Worm (Caenorhabditis elegans) whole organism, L2 larva: ENCODE data around the gene F56C3.4.
A peak's percentile ranks its signal among the peaks of the same experiment; 100 is the strongest.

ENCODE experiments used
- C34F6.9 ChIP-seq: fragments of 150-350 bp; optimal IDR thresholded peaks from 2 replicates; lab custom pipeline; 2014; ENCODE audit warnings: missing biosample characterization, missing genetic modification characterization
- F13H6.1 ChIP-seq: sonication (generic microtip); optimal IDR thresholded peaks from 2 replicates; lab custom pipeline; 2016; ENCODE audit warnings: missing genetic modification characterization, missing compliant biosample characterization
- R02D3.7 ChIP-seq: fragments of 150-350 bp; optimal IDR thresholded peaks from 2 replicates; lab custom pipeline; 2014; ENCODE audit warnings: missing biosample characterization, missing genetic modification characterization
- Y55F3AM.14 ChIP-seq: fragments of 200-800 bp; sonication (Bioruptor generic); optimal IDR thresholded peaks from 2 replicates; lab custom pipeline; 2018; ENCODE audit warnings: mild to moderate bottlenecking, missing genetic modification characterization, missing compliant biosample characterization
- ZK546.5 ChIP-seq: sonication (generic microtip); optimal IDR thresholded peaks from 2 replicates; lab custom pipeline; 2017; ENCODE audit warnings: missing biosample characterization, missing genetic modification characterization
- alr-1 ChIP-seq: fragments of 150-350 bp; optimal IDR thresholded peaks from 2 replicates; lab custom pipeline; 2014; ENCODE audit warnings: missing biosample characterization, missing genetic modification characterization
- aly-2 ChIP-seq: fragments of 150-350 bp; optimal IDR thresholded peaks from 2 replicates; lab custom pipeline; 2014; ENCODE audit warnings: missing biosample characterization, missing genetic modification characterization
- ama-1 ChIP-seq: fragments of 150-350 bp; optimal IDR thresholded peaks from 2 replicates; lab custom pipeline; 2018; ENCODE audit warnings: inconsistent platforms
- blmp-1 ChIP-seq: sonication (generic microtip); optimal IDR thresholded peaks from 2 replicates; lab custom pipeline; 2017; ENCODE audit warnings: missing genetic modification characterization, mild to moderate bottlenecking, missing compliant biosample characterization, antibody characterized with exemption, moderate library complexity; ENCODE audit not compliant: insufficient read depth
- ceh-16 ChIP-seq: fragments of 150-350 bp; optimal IDR thresholded peaks from 2 replicates; lab custom pipeline; 2014; ENCODE audit warnings: missing biosample characterization, missing genetic modification characterization
- ceh-82 ChIP-seq: fragments of 150-350 bp; optimal IDR thresholded peaks from 2 replicates; lab custom pipeline; 2014; ENCODE audit warnings: missing biosample characterization, missing genetic modification characterization
- crh-2 ChIP-seq: sonication (generic microtip); optimal IDR thresholded peaks from 2 replicates; lab custom pipeline; 2017; ENCODE audit warnings: missing biosample characterization, missing genetic modification characterization
- dmd-4 ChIP-seq: sonication (generic microtip); optimal IDR thresholded peaks from 2 replicates; lab custom pipeline; 2017; ENCODE audit warnings: missing biosample characterization, missing genetic modification characterization
- egl-27 ChIP-seq: sonication (generic microtip); optimal IDR thresholded peaks from 3 replicates; lab custom pipeline; 2017; ENCODE audit warnings: missing biosample characterization, missing genetic modification reagents, missing genetic modification characterization
- elt-1 ChIP-seq: fragments of 150-350 bp; optimal IDR thresholded peaks from 2 replicates; lab custom pipeline; 2014; ENCODE audit warnings: missing biosample characterization, missing genetic modification characterization
- elt-3 ChIP-seq: sonication (generic microtip); optimal IDR thresholded peaks from 2 replicates; lab custom pipeline; 2017; ENCODE audit warnings: missing biosample characterization, missing genetic modification characterization
- fos-1 ChIP-seq: fragments of 150-350 bp; optimal IDR thresholded peaks from 2 replicates; lab custom pipeline; 2014; ENCODE audit warnings: missing biosample characterization, missing genetic modification characterization
- gmeb-1 ChIP-seq: fragments of 150-350 bp; optimal IDR thresholded peaks from 2 replicates; lab custom pipeline; 2014; ENCODE audit warnings: missing biosample characterization, missing genetic modification characterization
- lin-11 ChIP-seq: fragments of 150-350 bp; sonication (generic microtip); optimal IDR thresholded peaks from 2 replicates; lab custom pipeline; 2014; ENCODE audit warnings: missing biosample characterization, missing genetic modification characterization, inconsistent platforms, mixed read lengths
- lin-13 ChIP-seq: fragments of 150-350 bp; optimal IDR thresholded peaks from 2 replicates; lab custom pipeline; 2014; ENCODE audit warnings: missing biosample characterization, missing genetic modification reagents, missing genetic modification characterization
- lin-39 ChIP-seq: fragments of 150-350 bp; optimal IDR thresholded peaks from 2 replicates; lab custom pipeline; 2014; ENCODE audit warnings: missing biosample characterization, missing genetic modification reagents, missing genetic modification characterization
- lsy-2 ChIP-seq, 2 experiments: fragments of 150-350 bp in 1 of 2; sonication (generic microtip) in 1 of 2; optimal IDR thresholded peaks; 2 replicates each; lab custom pipeline; 2014 to 2017; ENCODE audit warnings: missing biosample characterization in 2 of 2, missing genetic modification characterization in 2 of 2
- mab-5 ChIP-seq: fragments of 150-350 bp; optimal IDR thresholded peaks from 2 replicates; lab custom pipeline; 2014; ENCODE audit warnings: missing biosample characterization, missing genetic modification characterization
- mbf-1 ChIP-seq: sonication (generic microtip); optimal IDR thresholded peaks from 2 replicates; lab custom pipeline; 2017; ENCODE audit warnings: missing biosample characterization, missing genetic modification characterization
- mdl-1 ChIP-seq, 2 experiments: fragments of 150-350 bp in 1 of 2; sonication (generic microtip) in 1 of 2; optimal IDR thresholded peaks; 2 replicates each; lab custom pipeline; 2017; ENCODE audit warnings: missing biosample characterization in 2 of 2, missing genetic modification characterization in 2 of 2
- nhr-10 ChIP-seq: sonication (generic microtip); optimal IDR thresholded peaks from 2 replicates; lab custom pipeline; 2017; ENCODE audit warnings: missing biosample characterization, missing genetic modification characterization
- nhr-11 ChIP-seq: fragments of 150-350 bp; optimal IDR thresholded peaks from 2 replicates; lab custom pipeline; 2014; ENCODE audit warnings: missing biosample characterization, missing genetic modification characterization
- nhr-12 ChIP-seq: fragments of 150-350 bp; optimal IDR thresholded peaks from 2 replicates; lab custom pipeline; 2014; ENCODE audit warnings: missing biosample characterization, missing genetic modification characterization
- nhr-129 ChIP-seq: fragments of 150-350 bp; optimal IDR thresholded peaks from 2 replicates; lab custom pipeline; 2014; ENCODE audit warnings: missing biosample characterization, missing genetic modification characterization
- nhr-21 ChIP-seq: fragments of 150-350 bp; optimal IDR thresholded peaks from 2 replicates; lab custom pipeline; 2014; ENCODE audit warnings: missing biosample characterization, missing genetic modification characterization
- nhr-23 ChIP-seq: fragments of 150-350 bp; optimal IDR thresholded peaks from 2 replicates; lab custom pipeline; 2014; ENCODE audit warnings: missing biosample characterization, missing genetic modification reagents, missing genetic modification characterization
- nhr-237 ChIP-seq: fragments of 150-350 bp; optimal IDR thresholded peaks from 2 replicates; lab custom pipeline; 2014; ENCODE audit warnings: missing biosample characterization, missing genetic modification characterization
- nhr-25 ChIP-seq: fragments of 150-350 bp; sonication (generic microtip); optimal IDR thresholded peaks from 3 replicates; lab custom pipeline; 2014; ENCODE audit warnings: missing biosample characterization, missing genetic modification characterization
- nhr-6 ChIP-seq: fragments of 150-350 bp; optimal IDR thresholded peaks from 2 replicates; lab custom pipeline; 2014; ENCODE audit warnings: missing biosample characterization, missing genetic modification characterization
- nhr-77 ChIP-seq: fragments of 150-350 bp; optimal IDR thresholded peaks from 2 replicates; lab custom pipeline; 2014; ENCODE audit warnings: missing biosample characterization, missing genetic modification characterization
- peb-1 ChIP-seq: fragments of 150-350 bp; optimal IDR thresholded peaks from 2 replicates; lab custom pipeline; 2014; ENCODE audit warnings: missing biosample characterization, missing genetic modification characterization
- sem-4 ChIP-seq: fragments of 150-350 bp; optimal IDR thresholded peaks from 2 replicates; lab custom pipeline; 2014; ENCODE audit warnings: missing biosample characterization, missing genetic modification reagents, missing genetic modification characterization
- skn-1 ChIP-seq: sonication (generic microtip); optimal IDR thresholded peaks from 2 replicates; lab custom pipeline; 2017; ENCODE audit warnings: missing biosample characterization, missing genetic modification characterization
- sma-3 ChIP-seq: sonication (generic microtip); optimal IDR thresholded peaks from 2 replicates; lab custom pipeline; 2016; ENCODE audit warnings: missing genetic modification reagents, missing genetic modification characterization, missing compliant biosample characterization
- sma-9 ChIP-seq, 2 experiments: fragments of 150-350 bp in 1 of 2; sonication (generic microtip) in 1 of 2; optimal IDR thresholded peaks; 2 replicates each; lab custom pipeline; 2014 to 2016; ENCODE audit warnings: missing genetic modification characterization in 2 of 2, mild to moderate bottlenecking in 1 of 2, missing biosample characterization in 1 of 2, missing compliant biosample characterization in 1 of 2, missing genetic modification reagents in 1 of 2, moderate library complexity in 1 of 2
- snpc-4 ChIP-seq: fragments of 150-350 bp; optimal IDR thresholded peaks from 2 replicates; lab custom pipeline; 2014; ENCODE audit warnings: missing biosample characterization, missing genetic modification characterization
- unc-39 ChIP-seq: fragments of 150-350 bp; optimal IDR thresholded peaks from 2 replicates; lab custom pipeline; 2014; ENCODE audit warnings: missing biosample characterization, missing genetic modification characterization
- unc-55 ChIP-seq: fragments of 150-350 bp; sonication (generic microtip); optimal IDR thresholded peaks from 3 replicates; lab custom pipeline; 2014; ENCODE audit warnings: missing biosample characterization, missing genetic modification reagents, missing genetic modification characterization
- unc-62 ChIP-seq: fragments of 150-350 bp; optimal IDR thresholded peaks from 2 replicates; lab custom pipeline; 2014; ENCODE audit warnings: missing biosample characterization, missing genetic modification reagents, missing genetic modification characterization
- zag-1 ChIP-seq: fragments of 150-350 bp; optimal IDR thresholded peaks from 2 replicates; lab custom pipeline; 2014; ENCODE audit warnings: missing biosample characterization, missing genetic modification characterization
- ztf-1 ChIP-seq: fragments of 200-800 bp; sonication (Bioruptor generic); conservative IDR thresholded peaks from 2 replicates; pipeline ENCODE4 v1.3.6; 2022; ENCODE audit warnings: missing genetic modification characterization, missing compliant biosample characterization
- ztf-11 ChIP-seq: sonication (generic microtip); optimal IDR thresholded peaks from 2 replicates; lab custom pipeline; 2017; ENCODE audit warnings: missing biosample characterization, missing genetic modification characterization
- ztf-4 ChIP-seq: fragments of 150-350 bp; optimal IDR thresholded peaks from 2 replicates; lab custom pipeline; 2014; ENCODE audit warnings: missing biosample characterization, missing genetic modification characterization

F56C3.4 gene

ce11 chrX:1358295-1358694 is 2.2 kb downstream of the F56C3.4 start, which contains the start of gene F56C3.3:
F56C3.3 (minus strand) TSS chrX:1358395.
- no peak for TF ChIP-seq lsy-2 (tag; optimal IDR thresholded peaks at IDR 0.05; lab: Kevin White, UChicago)
- TF ChIP-seq sma-9 (GFP tag; optimal IDR thresholded peaks at IDR 0.05; lab: Kevin White, UChicago) = no peak
- no peak for TF ChIP-seq sma-9 (tag; optimal IDR thresholded peaks at IDR 0.05; lab: Kevin White, UChicago)
- no peak for TF ChIP-seq blmp-1 (tag; lab: Kevin White, UChicago)
- no peak for TF ChIP-seq crh-2 (tag; lab: Kevin White, UChicago)
- no peak for TF ChIP-seq sem-4
- no peak for TF ChIP-seq ztf-4
- no peak for TF ChIP-seq elt-3 (tag; lab: Kevin White, UChicago)
- TF ChIP-seq nhr-77 (tag; lab: Kevin White, UChicago) = no peak
- TF ChIP-seq unc-62 (GFP tag; lab: Kevin White, UChicago) = no peak

- TF ChIP-seq aly-2 (tag; lab: Kevin White, UChicago) (peak; percentile 63), nhr-6 (tag; lab: Kevin White, UChicago) (peak; percentile 97), ztf-11 (tag; lab: Kevin White, UChicago) (peak; percentile 79), egl-27 (tag; lab: Kevin White, UChicago) (peak; percentile 97), mdl-1 (tag; optimal IDR thresholded peaks at IDR 0.05; lab: Kevin White, UChicago) (peak; percentile 70 to 92), gmeb-1 (tag; lab: Kevin White, UChicago) (peak; percentile 92), nhr-237 (tag; lab: Kevin White, UChicago) (peak; percentile 93), nhr-77 (tag; lab: Kevin White, UChicago) (peak; percentile 96), alr-1 (tag; lab: Kevin White, UChicago) (no peak), mbf-1 (tag; lab: Kevin White, UChicago) (peak; percentile 65), lin-39 (peak; percentile 55), zag-1 (peak; percentile 98), R02D3.7 (tag; lab: Kevin White, UChicago) (peak; percentile 67), blmp-1 (tag; lab: Kevin White, UChicago) (peak; percentile 73), nhr-23 (tag; lab: Kevin White, UChicago) (no peak), ceh-16 (tag; lab: Kevin White, UChicago) (peak; percentile 90), lin-11 (peak; percentile 93), unc-39 (peak; percentile 72), elt-3 (tag; lab: Kevin White, UChicago) (no peak), sem-4 (peak; percentile 96), lin-13 (GFP tag; lab: Kevin White, UChicago) (peak; percentile 97), ama-1 (lab: Kevin White, UChicago) (no peak), sma-9 (GFP tag; optimal IDR thresholded peaks at IDR 0.05; lab: Kevin White, UChicago) (peak; percentile 96), sma-9 (tag; optimal IDR thresholded peaks at IDR 0.05; lab: Kevin White, UChicago) (no peak), ZK546.5 (tag; lab: Kevin White, UChicago) (peak; percentile 65), fos-1 (peak; percentile 98), nhr-12 (tag; lab: Kevin White, UChicago) (peak; percentile 55), elt-1 (tag; lab: Kevin White, UChicago) (no peak), F13H6.1 (tag; lab: Kevin White, UChicago) (peak; percentile 94), unc-62 (GFP tag; lab: Kevin White, UChicago) (peak; percentile 72), nhr-10 (tag; lab: Kevin White, UChicago) (peak; percentile 94), C34F6.9 (tag; lab: Kevin White, UChicago) (peak; percentile 94), Y55F3AM.14 (GFP tag; lab: Kevin White, UChicago) (peak; percentile 85), nhr-129 (tag; lab: Kevin White, UChicago) (peak; percentile 99), snpc-4 (tag; lab: Kevin White, UChicago) (peak; percentile 89), sma-3 (GFP tag; lab: Kevin White, UChicago) (peak; percentile 98), nhr-21 (peak; percentile 98), crh-2 (tag; lab: Kevin White, UChicago) (peak; percentile 98), unc-55 (GFP tag; lab: Kevin White, UChicago) (peak; percentile 99), ceh-82 (tag; lab: Kevin White, UChicago) (peak; percentile 98), skn-1 (peak; percentile 82), dmd-4 (tag; lab: Kevin White, UChicago) (peak; percentile 72), peb-1 (tag; lab: Kevin White, UChicago) (no peak), ztf-4 (peak; percentile 90), mab-5 (tag; lab: Kevin White, UChicago) (peak; percentile 96), lsy-2 (tag; optimal IDR thresholded peaks at IDR 0.05; lab: Kevin White, UChicago) (peak; percentile 92 to 95), nhr-11 (tag; lab: Kevin White, UChicago) (peak; percentile 64), ztf-1 (GFP tag; lab: Robert Waterston, UW) (no peak), nhr-25 (tag; lab: Kevin White, UChicago) (peak; percentile 95)
These were observed 15.7 kb downstream of the F56C3.4 start for ce11 chrX:1344818-1345217.
